Fruit fly (Drosophila melanogaster): Measurements from ENCODE around the gene CG11586.

CG11586 gene

DNA sequence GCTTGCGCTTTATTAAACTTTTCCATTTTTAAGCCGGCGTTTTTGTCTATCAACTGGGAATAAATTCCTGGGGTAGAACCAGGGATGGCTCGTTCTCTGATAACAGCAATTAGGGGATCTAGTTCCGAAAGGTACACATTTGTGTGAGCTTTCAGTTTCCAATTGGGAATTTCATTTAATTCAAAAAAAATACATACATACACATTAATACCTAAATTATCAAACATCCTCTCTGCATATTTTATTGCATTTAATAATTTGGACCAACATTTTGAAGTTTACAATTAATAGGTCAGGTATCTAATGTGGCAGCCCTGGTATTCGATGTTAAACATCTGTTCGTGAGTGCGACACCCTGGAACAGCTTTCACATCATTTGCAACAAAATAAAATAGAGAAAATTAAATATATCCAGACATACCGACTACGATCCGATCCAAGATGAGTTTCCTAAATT, 3.1 kb downstream of the CG11586 start, which contains the start of the genes CG15011 and CG1309 (continued):
- TF ChIP-seq toy (GFP tag; IDR thresholded peaks at IDR 0.05) (no peak), CG8924 (tag; optimal IDR thresholded peaks at IDR 0.05) (peak; percentile 84), Scr (GFP tag; IDR thresholded peaks at IDR 0.05; ENCODE audit: partially characterized antibody) (peak; percentile 55), CG4707 (GFP tag; optimal IDR thresholded peaks at IDR 0.05) (peak; percentile 28), CG14014 (GFP tag; IDR thresholded peaks at IDR 0.05) (peak; percentile 71), phol (tag; optimal IDR thresholded peaks at IDR 0.05) (peak; percentile 87), CG33557 (GFP tag; optimal IDR thresholded peaks at IDR 0.05) (peak; percentile 86), emc (GFP tag; optimal IDR thresholded peaks at IDR 0.05) (peak; percentile 24), gce (GFP tag; IDR thresholded peaks at IDR 0.05) (no peak), CG18619 (GFP tag; optimal IDR thresholded peaks at IDR 0.05) (peak; percentile 74), Tbp (GFP tag; optimal IDR thresholded peaks at IDR 0.05) (no peak), CG15479 (GFP tag; optimal IDR thresholded peaks at IDR 0.05) (no peak), cad (GFP tag; optimal IDR thresholded peaks at IDR 0.05) (no peak), pzg (GFP tag; optimal IDR thresholded peaks at IDR 0.05) (peak; percentile 65), PHDP (tag; optimal IDR thresholded peaks at IDR 0.05) (peak; percentile 83), CG17912 (GFP tag; optimal IDR thresholded peaks at IDR 0.05) (peak; percentile 28), CG17359 (tag; optimal IDR thresholded peaks at IDR 0.05) (peak; percentile 76), CG16815 (GFP tag; optimal IDR thresholded peaks at IDR 0.05) (peak; percentile 60), amos (GFP tag; IDR thresholded peaks at IDR 0.05; ENCODE audit: partially characterized antibody) (peak; percentile 11; the same call in 1 of the 2 replicates), Lpt (GFP tag; optimal IDR thresholded peaks at IDR 0.05) (no peak), Aef1 (GFP tag; IDR thresholded peaks at IDR 0.05) (peak; percentile 77), CG4282 (GFP tag; optimal IDR thresholded peaks at IDR 0.05) (no peak), CG4404 (GFP tag; IDR thresholded peaks at IDR 0.05) (peak; percentile 66), CG12071 (GFP tag; optimal IDR thresholded peaks at IDR 0.05) (no peak), esg (GFP tag; conservative IDR thresholded peaks at IDR 0.05) (peak; percentile 72), CG4820 (GFP tag; optimal IDR thresholded peaks at IDR 0.05) (peak; percentile 81), dimm (GFP tag; IDR thresholded peaks at IDR 0.05) (no peak), CG10565 (GFP tag; optimal IDR thresholded peaks at IDR 0.05) (peak; percentile 14), CG10654 (GFP tag; optimal IDR thresholded peaks at IDR 0.05) (peak; percentile 80), CG7271 (tag; optimal IDR thresholded peaks at IDR 0.05) (no peak), CG9727 (GFP tag; optimal IDR thresholded peaks at IDR 0.05) (peak; percentile 84), grau (tag; optimal IDR thresholded peaks at IDR 0.05) (peak; percentile 86), zen2 (GFP tag; IDR thresholded peaks at IDR 0.05; ENCODE audit: partially characterized antibody) (no peak), CG11696 (GFP tag; IDR thresholded peaks at IDR 0.05) (no peak), ssp (GFP tag; IDR thresholded peaks at IDR 0.05) (peak; percentile 66), CG12942 (GFP tag; optimal IDR thresholded peaks at IDR 0.05) (peak; percentile 60), CG8944 (GFP tag; optimal IDR thresholded peaks at IDR 0.05) (peak; percentile 75), CG2875 (GFP tag; optimal IDR thresholded peaks at IDR 0.05) (peak; percentile 28), CG2712 (tag; optimal IDR thresholded peaks at IDR 0.05) (peak; percentile 90), H15 (GFP tag; IDR thresholded peaks at IDR 0.05) (peak; percentile 74), CG7987 (GFP tag; optimal IDR thresholded peaks at IDR 0.05) (peak; percentile 45), Lhr (GFP tag; optimal IDR thresholded peaks at IDR 0.05) (peak; percentile 31), CG9817 (tag; optimal IDR thresholded peaks at IDR 0.05) (peak; percentile 89), pita (GFP tag; optimal IDR thresholded peaks at IDR 0.05) (no peak), CG33213 (GFP tag; optimal IDR thresholded peaks at IDR 0.05) (peak; percentile 75), sima (GFP tag; optimal IDR thresholded peaks at IDR 0.05) (peak; percentile 37), BtbVII (GFP tag; optimal IDR thresholded peaks at IDR 0.05) (no peak), sc (optimal IDR thresholded peaks at IDR 0.05) (no peak), sc (GFP tag; optimal IDR thresholded peaks at IDR 0.05) (peak; percentile 70), CG12236 (GFP tag; optimal IDR thresholded peaks at IDR 0.05) (peak; percentile 70), CG6765 (GFP tag; optimal IDR thresholded peaks at IDR 0.05) (peak; percentile 0)

Measured in whole organism, embryonic.